Worm (Caenorhabditis elegans) whole organism, young adult: ENCODE results near the gene math-3.

Experiments
- F55B11.4 ChIP-seq: sonication (generic microtip); optimal IDR thresholded peaks from 2 replicates; lab custom pipeline; 2016; ENCODE audit warnings: missing compliant biosample characterization, missing genetic modification characterization, borderline replicate concordance; ENCODE audit not compliant: insufficient read depth
- Y53G8AR.9 ChIP-seq: fragments of 200-800 bp; sonication (Bioruptor generic); conservative IDR thresholded peaks from 2 replicates; pipeline ENCODE4 v1.3.6; 2022; ENCODE audit warnings: missing genetic modification reagents, missing genetic modification characterization, missing compliant biosample characterization
- unc-62 ChIP-seq: fragments of 150-350 bp; optimal IDR thresholded peaks from 2 replicates; lab custom pipeline; 2014; ENCODE audit warnings: missing biosample characterization, missing genetic modification reagents, missing genetic modification characterization

DNA sequence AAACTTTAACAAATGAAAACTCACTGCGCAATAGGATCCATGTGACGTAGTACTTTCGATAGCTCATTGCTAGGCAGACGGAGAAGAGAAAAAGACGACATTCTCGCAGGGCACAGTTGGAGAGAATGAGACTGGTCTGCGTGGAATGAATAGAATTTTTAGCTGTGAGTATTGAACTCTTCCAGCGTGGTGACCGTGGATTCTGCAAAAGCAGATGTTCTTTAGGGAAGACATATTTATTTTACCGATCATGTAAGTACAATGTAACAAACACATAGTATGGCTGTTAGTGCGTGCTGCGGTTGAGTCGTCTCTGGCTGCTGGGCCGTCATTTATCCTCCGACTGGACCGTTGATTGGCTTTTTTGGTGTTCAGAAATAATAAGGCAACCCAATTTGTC lies 18.9 kb upstream of the math-3 start, which contains the start of gene F36H5.9:
- no peak for TF ChIP-seq F55B11.4
- no peak for TF ChIP-seq Y53G8AR.9
- no peak for TF ChIP-seq unc-62 (GFP tag; lab: Kevin White, UChicago)
